Fruit fly (Drosophila melanogaster): ENCODE data around the gene CG33688.

DNA sequence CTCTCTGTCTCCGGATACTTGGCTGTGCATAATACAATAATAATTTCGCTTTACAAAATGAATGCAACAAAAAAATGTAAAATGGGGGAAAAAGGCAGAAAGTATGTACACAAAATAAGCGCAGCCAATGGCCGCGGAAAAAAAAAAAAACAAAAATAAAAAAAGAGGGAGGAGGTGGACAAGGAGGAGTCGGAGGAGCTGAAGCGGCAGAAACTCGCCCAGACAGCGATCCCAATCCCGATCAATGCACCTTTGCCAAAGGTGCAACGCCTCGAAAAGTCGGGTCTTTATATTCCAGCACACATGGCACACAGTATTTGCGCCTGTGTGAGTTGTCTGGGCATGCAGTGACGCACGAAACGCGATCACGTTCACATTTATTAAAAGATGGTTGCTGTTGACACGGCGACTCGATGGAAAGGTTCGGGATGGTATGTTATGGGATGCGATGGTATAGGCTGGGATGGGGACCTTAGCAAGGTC, 3.5 kb upstream of the CG33688 start:
- TF ChIP-seq CTCF (optimal IDR thresholded peaks at IDR 0.05) (no peak), CG8478 (optimal IDR thresholded peaks at IDR 0.05) (no peak)

Measured in S2 (cell line).